Worm (Caenorhabditis elegans): ENCODE results near the gene acp-4.
"Not testable (repeated sequence)": the region's sequence is repeated elsewhere in the genome, so short reads cannot be mapped to it uniquely, and the experiment has no call there.

acp-4 gene

ce11 chrII:8438791-8439287 lies 3.9 kb upstream of the acp-4 start, which contains the start of gene lips-10:
Gene lips-10 (plus strand): TSS chrII:8439168.
- TF ChIP-seq med-1 (GFP tag; optimal IDR thresholded peaks at IDR 0.05; ENCODE audit: insufficient read depth) (no peak), cog-1 (tag; optimal IDR thresholded peaks at IDR 0.05) (no peak), klf-2 (GFP tag; conservative IDR thresholded peaks at IDR 0.05) (no peak), ref-1 (GFP tag; conservative IDR thresholded peaks at IDR 0.05) (no peak), T22C8.4 (GFP tag; IDR thresholded peaks at IDR 0.05) (no peak), tab-1 (GFP tag; IDR thresholded peaks at IDR 0.05) (no peak), ztf-23 (GFP tag; IDR thresholded peaks at IDR 0.05) (no peak), ztf-29 (GFP tag; IDR thresholded peaks at IDR 0.05) (no peak), flt-1 (GFP tag; IDR thresholded peaks at IDR 0.05) (no peak)

- no peak for TF ChIP-seq flt-1 (GFP tag; IDR thresholded peaks at IDR 0.05)
- TF ChIP-seq T22C8.4 (GFP tag; IDR thresholded peaks at IDR 0.05), result no peak
- no peak for TF ChIP-seq ztf-29 (GFP tag; IDR thresholded peaks at IDR 0.05)
- no peak for TF ChIP-seq cog-1 (tag; optimal IDR thresholded peaks at IDR 0.05)
- no peak for TF ChIP-seq med-1 (GFP tag; optimal IDR thresholded peaks at IDR 0.05; ENCODE audit: insufficient read depth)
- no peak for TF ChIP-seq klf-2 (GFP tag; conservative IDR thresholded peaks at IDR 0.05)
Measured at ce11 chrII:8437035-8437434, 2.1 kb upstream of the acp-4 start, which contains the start of gene acp-3. Gene acp-3 (minus strand): TSS chrII:8437135.

ce11 chrII:8431954-8432353 lies 3.0 kb downstream of the acp-4 start, which contains the start of gene acp-2:
Gene acp-2 (minus strand): TSS chrII:8432054.
- no peak for TF ChIP-seq ztf-29 (GFP tag; IDR thresholded peaks at IDR 0.05)
- TF ChIP-seq ztf-23 (GFP tag; IDR thresholded peaks at IDR 0.05), result no peak
- no peak for TF ChIP-seq flt-1 (GFP tag; IDR thresholded peaks at IDR 0.05)
- TF ChIP-seq med-1 (GFP tag; optimal IDR thresholded peaks at IDR 0.05; ENCODE audit: insufficient read depth), result no peak
- no peak for TF ChIP-seq T22C8.4 (GFP tag; IDR thresholded peaks at IDR 0.05)
- no peak for TF ChIP-seq cog-1 (tag; optimal IDR thresholded peaks at IDR 0.05)
- no peak for TF ChIP-seq klf-2 (GFP tag; conservative IDR thresholded peaks at IDR 0.05)
- no peak for TF ChIP-seq tab-1 (GFP tag; IDR thresholded peaks at IDR 0.05)
- no peak for TF ChIP-seq ref-1 (GFP tag; conservative IDR thresholded peaks at IDR 0.05)

- no peak for TF ChIP-seq cog-1 (tag; optimal IDR thresholded peaks at IDR 0.05)
- TF ChIP-seq tab-1 (GFP tag; IDR thresholded peaks at IDR 0.05), result no peak
- no peak for TF ChIP-seq T22C8.4 (GFP tag; IDR thresholded peaks at IDR 0.05)
- no peak for TF ChIP-seq ztf-29 (GFP tag; IDR thresholded peaks at IDR 0.05)
- TF ChIP-seq flt-1 (GFP tag; IDR thresholded peaks at IDR 0.05), result no peak
- no peak for TF ChIP-seq med-1 (GFP tag; optimal IDR thresholded peaks at IDR 0.05; ENCODE audit: insufficient read depth)
- TF ChIP-seq klf-2 (GFP tag; conservative IDR thresholded peaks at IDR 0.05), result no peak
- TF ChIP-seq ztf-23 (GFP tag; IDR thresholded peaks at IDR 0.05), result no peak
- TF ChIP-seq ref-1 (GFP tag; conservative IDR thresholded peaks at IDR 0.05), result no peak
Measured at ce11 chrII:8428947-8429919, 5.7 kb downstream of the acp-4 start.

ce11 chrII:8428758-8428946 lies 6.3 kb downstream of the acp-4 start, which contains the start of gene F14E5.2:
Gene F14E5.2 (minus strand): TSS chrII:8428858.
- TF ChIP-seq med-1 (GFP tag; optimal IDR thresholded peaks at IDR 0.05; ENCODE audit: insufficient read depth), result no peak
- no peak for TF ChIP-seq cog-1 (tag; optimal IDR thresholded peaks at IDR 0.05)
- no peak for TF ChIP-seq tab-1 (GFP tag; IDR thresholded peaks at IDR 0.05)
- no peak for TF ChIP-seq klf-2 (GFP tag; conservative IDR thresholded peaks at IDR 0.05)
- TF ChIP-seq ztf-29 (GFP tag; IDR thresholded peaks at IDR 0.05), result no peak
- no peak for TF ChIP-seq T22C8.4 (GFP tag; IDR thresholded peaks at IDR 0.05)
- TF ChIP-seq flt-1 (GFP tag; IDR thresholded peaks at IDR 0.05), result no peak
- TF ChIP-seq ref-1 (GFP tag; conservative IDR thresholded peaks at IDR 0.05), result no peak
- TF ChIP-seq ztf-23 (GFP tag; IDR thresholded peaks at IDR 0.05), result no peak

- TF ChIP-seq flt-1 (GFP tag; IDR thresholded peaks at IDR 0.05), result no peak
- TF ChIP-seq ref-1 (GFP tag; conservative IDR thresholded peaks at IDR 0.05), result no peak
- no peak for TF ChIP-seq ztf-23 (GFP tag; IDR thresholded peaks at IDR 0.05)
- no peak for TF ChIP-seq med-1 (GFP tag; optimal IDR thresholded peaks at IDR 0.05; ENCODE audit: insufficient read depth)
- no peak for TF ChIP-seq klf-2 (GFP tag; conservative IDR thresholded peaks at IDR 0.05)
- TF ChIP-seq T22C8.4 (GFP tag; IDR thresholded peaks at IDR 0.05), result no peak
- no peak for TF ChIP-seq tab-1 (GFP tag; IDR thresholded peaks at IDR 0.05)
- no peak for TF ChIP-seq cog-1 (tag; optimal IDR thresholded peaks at IDR 0.05)
- TF ChIP-seq ztf-29 (GFP tag; IDR thresholded peaks at IDR 0.05), result no peak
Measured at ce11 chrII:8420775-8421388, 14.0 kb downstream of the acp-4 start.

- not testable (repeated sequence) for TF ChIP-seq klf-2 (GFP tag; conservative IDR thresholded peaks at IDR 0.05); tab-1 (GFP tag; IDR thresholded peaks at IDR 0.05); med-1 (GFP tag; optimal IDR thresholded peaks at IDR 0.05; ENCODE audit: insufficient read depth)
Measured at ce11 chrII:8419798-8420197, 15.1 kb downstream of the acp-4 start, which contains the start of gene F14E5.8. Gene F14E5.8 (plus strand): TSS chrII:8420098.

- no peak for TF ChIP-seq T22C8.4 (GFP tag; IDR thresholded peaks at IDR 0.05)
- no peak for TF ChIP-seq cog-1 (tag; optimal IDR thresholded peaks at IDR 0.05)
- TF ChIP-seq ref-1 (GFP tag; conservative IDR thresholded peaks at IDR 0.05), result no peak
- TF ChIP-seq ztf-23 (GFP tag; IDR thresholded peaks at IDR 0.05), result no peak
- TF ChIP-seq flt-1 (GFP tag; IDR thresholded peaks at IDR 0.05), result no peak
- TF ChIP-seq tab-1 (GFP tag; IDR thresholded peaks at IDR 0.05), result no peak
- no peak for TF ChIP-seq ztf-29 (GFP tag; IDR thresholded peaks at IDR 0.05)
- no peak for TF ChIP-seq klf-2 (GFP tag; conservative IDR thresholded peaks at IDR 0.05)
- TF ChIP-seq med-1 (GFP tag; optimal IDR thresholded peaks at IDR 0.05; ENCODE audit: insufficient read depth), result no peak
Measured at ce11 chrII:8419015-8419414, 15.9 kb downstream of the acp-4 start.

ce11 chrII:8417059-8417668 lies 17.7 kb downstream of the acp-4 start, which contains the start of gene fdgt-2:
Gene fdgt-2 (plus strand): TSS chrII:8417618.
- TF ChIP-seq ref-1 (GFP tag; conservative IDR thresholded peaks at IDR 0.05) (no peak), ztf-29 (GFP tag; IDR thresholded peaks at IDR 0.05) (no peak), cog-1 (tag; optimal IDR thresholded peaks at IDR 0.05) (no peak), tab-1 (GFP tag; IDR thresholded peaks at IDR 0.05) (no peak), klf-2 (GFP tag; conservative IDR thresholded peaks at IDR 0.05) (no peak), flt-1 (GFP tag; IDR thresholded peaks at IDR 0.05) (no peak), T22C8.4 (GFP tag; IDR thresholded peaks at IDR 0.05) (no peak), med-1 (GFP tag; optimal IDR thresholded peaks at IDR 0.05; ENCODE audit: insufficient read depth) (no peak), ztf-23 (GFP tag; IDR thresholded peaks at IDR 0.05) (no peak)
